Fruit fly (Drosophila melanogaster) whole organism, wandering third instar larva: Measurements from ENCODE around the gene Reph.
A peak's percentile ranks its signal among the peaks of the same experiment; 100 is the strongest.

Source experiments
- Abd-B ChIP-seq: fragments of >200 bp; optimal IDR thresholded peaks from 2 replicates; lab custom pipeline; 2017; ENCODE audit warnings: missing biosample characterization, missing genetic modification characterization
- GATAd ChIP-seq: sonication (Bioruptor generic); optimal IDR thresholded peaks from 2 replicates; lab custom pipeline; 2016; ENCODE audit warnings: missing biosample characterization, missing genetic modification characterization
- h ChIP-seq: fragments of 200-800 bp; sonication (Bioruptor generic); optimal IDR thresholded peaks from 3 replicates; lab custom pipeline; 2016; ENCODE audit warnings: missing biosample characterization, mild to moderate bottlenecking, missing genetic modification characterization
- pan ChIP-seq: fragments of >200 bp; optimal IDR thresholded peaks from 2 replicates; lab custom pipeline; 2017

- TF ChIP-seq pan (lab: Kevin White, UChicago) (no peak), h (GFP tag; lab: Kevin White, UChicago) (peak; percentile 28), GATAd (GFP tag; lab: Kevin White, UChicago) (no peak), Abd-B (no peak)
These were observed 48.8 kb downstream of the Reph start for dm6 chr2L:3852120-3852519.
